Worm (Caenorhabditis elegans): Measurements from ENCODE around the gene F09E10.6.

F09E10.6 gene

ce11 chrX:1456350-1457080, 41.0 kb downstream of the F09E10.6 start:
- TF ChIP-seq unc-130 (GFP tag; optimal IDR thresholded peaks at IDR 0.05) (no peak), bed-2 (GFP tag; IDR thresholded peaks at IDR 0.05) (no peak), Y56A3A.18 (GFP tag; IDR thresholded peaks at IDR 0.05) (no peak), F49E8.2 (tag; optimal IDR thresholded peaks at IDR 0.05; ENCODE audit: insufficient read depth) (no peak), attf-3 (GFP tag; conservative IDR thresholded peaks at IDR 0.05) (no peak), D2030.7 (GFP tag; IDR thresholded peaks at IDR 0.05) (no peak), lin-40 (tag; optimal IDR thresholded peaks at IDR 0.05) (peak; percentile 19), dpff-1 (tag; optimal IDR thresholded peaks at IDR 0.05) (no peak), B0035.1 (tag; optimal IDR thresholded peaks at IDR 0.05) (no peak), die-1 (tag; optimal IDR thresholded peaks at IDR 0.05) (no peak), hmg-20 (GFP tag; IDR thresholded peaks at IDR 0.05) (no peak), nfyb-1 (GFP tag; IDR thresholded peaks at IDR 0.05) (0 out of 2 replicates have a peak, but pooled peaks have one; percentile 24), mxl-1 (tag; optimal IDR thresholded peaks at IDR 0.05) (no peak), attf-5 (GFP tag; optimal IDR thresholded peaks at IDR 0.05) (peak; percentile 37), F23B12.7 (tag; optimal IDR thresholded peaks at IDR 0.05; ENCODE audit: insufficient read depth) (no peak), B0261.1 (tag; optimal IDR thresholded peaks at IDR 0.05) (no peak), ets-4 (GFP tag; optimal IDR thresholded peaks at IDR 0.05) (no peak), egl-44 (GFP tag; IDR thresholded peaks at IDR 0.05) (no peak), nhr-80 (tag; optimal IDR thresholded peaks at IDR 0.05) (peak; percentile 58), zim-3 (tag; optimal IDR thresholded peaks at IDR 0.05) (no peak), ceh-58 (GFP tag; IDR thresholded peaks at IDR 0.05) (no peak), egrh-3 (GFP tag; IDR thresholded peaks at IDR 0.05) (0 out of 2 replicates have a peak, but pooled peaks have one; percentile 13), ceh-40 (GFP tag; IDR thresholded peaks at IDR 0.05) (no peak), let-526 (GFP tag; IDR thresholded peaks at IDR 0.05) (0 out of 2 replicates have a peak, but pooled peaks have one; percentile 20), lsy-27 (tag; optimal IDR thresholded peaks at IDR 0.05; ENCODE audit: borderline replicate concordance, insufficient read depth) (no peak), madf-10 (tag; optimal IDR thresholded peaks at IDR 0.05) (peak; percentile 17), unc-62 (GFP tag; optimal IDR thresholded peaks at IDR 0.05) (peak; percentile 38), sdz-38 (tag; optimal IDR thresholded peaks at IDR 0.05) (no peak), hrde-1 (tag; optimal IDR thresholded peaks at IDR 0.05; ENCODE audit: borderline replicate concordance) (no peak), Y53F4B.3 (GFP tag; IDR thresholded peaks at IDR 0.05) (no peak), somi-1 (GFP tag; optimal IDR thresholded peaks at IDR 0.05) (peak; percentile 50), cebp-1 (GFP tag; IDR thresholded peaks at IDR 0.05) (0 out of 2 replicates have a peak, but pooled peaks have one; percentile 15), cebp-1 (tag; optimal IDR thresholded peaks at IDR 0.05) (no peak), akir-1 (GFP tag; optimal IDR thresholded peaks at IDR 0.05) (no peak), hsf-1 (GFP tag; IDR thresholded peaks at IDR 0.05) (no peak), madf-3 (GFP tag; IDR thresholded peaks at IDR 0.05) (no peak), K12H6.12 (tag; optimal IDR thresholded peaks at IDR 0.05) (peak; percentile 35), F39B2.1 (GFP tag; IDR thresholded peaks at IDR 0.05) (no peak), xnd-1 (tag; optimal IDR thresholded peaks at IDR 0.05) (no peak), aptf-3 (GFP tag; IDR thresholded peaks at IDR 0.05) (no peak), repo-1 (tag; optimal IDR thresholded peaks at IDR 0.05) (no peak), hmg-1.2 (GFP tag; IDR thresholded peaks at IDR 0.05) (0 out of 2 replicates have a peak, but pooled peaks have one; percentile 5), lir-1 (GFP tag; conservative IDR thresholded peaks at IDR 0.05) (no peak), ZK185.1 (tag; optimal IDR thresholded peaks at IDR 0.05; ENCODE audit: poor library complexity, severe bottlenecking) (no peak), lag-1 (GFP tag; IDR thresholded peaks at IDR 0.05) (no peak), ztf-22 (GFP tag; optimal IDR thresholded peaks at IDR 0.05) (no peak), Y67H2A.10 (GFP tag; conservative IDR thresholded peaks at IDR 0.05) (no peak)

All from whole organism, young adult.